Worm (Caenorhabditis elegans): ENCODE data around the gene C25H3.11.

- TF ChIP-seq nhr-237 (tag; optimal IDR thresholded peaks at IDR 0.05) = no peak
- no peak for TF ChIP-seq C16A3.4 (tag; optimal IDR thresholded peaks at IDR 0.05)
- TF ChIP-seq unc-130 (tag; optimal IDR thresholded peaks at IDR 0.05) = no peak
- TF ChIP-seq lin-13 (GFP tag; optimal IDR thresholded peaks at IDR 0.05) = no peak
- no peak for TF ChIP-seq snu-23 (GFP tag; optimal IDR thresholded peaks at IDR 0.05)
- TF ChIP-seq elt-3 (tag; optimal IDR thresholded peaks at IDR 0.05) = no peak
- TF ChIP-seq nhr-77 (tag; optimal IDR thresholded peaks at IDR 0.05) = no peak
- TF ChIP-seq rnt-1 (tag; optimal IDR thresholded peaks at IDR 0.05) = no peak
- no peak for TF ChIP-seq pqm-1 (tag; optimal IDR thresholded peaks at IDR 0.05)
- no peak for TF ChIP-seq nhr-12 (tag; optimal IDR thresholded peaks at IDR 0.05)
- TF ChIP-seq nhr-90 (tag; optimal IDR thresholded peaks at IDR 0.05; ENCODE audit: poor library complexity) = no peak
- TF ChIP-seq nhr-28 (tag; optimal IDR thresholded peaks at IDR 0.05) = no peak
- TF ChIP-seq sox-4 (tag; optimal IDR thresholded peaks at IDR 0.05) = no peak
- TF ChIP-seq elt-2 (tag; optimal IDR thresholded peaks at IDR 0.05) = no peak
Observed at ce11 chrII:5640362-5641079, 48.3 kb downstream of the C25H3.11 start.
